Fruit fly (Drosophila melanogaster): ENCODE data around the gene Npc2d.
A peak's percentile ranks its signal among the peaks of the same experiment; 100 is the strongest.

The Npc2d gene

dm6 chr3R:10076665-10077064 lies 20.8 kb upstream of the Npc2d start (continued):
- no peak for TF ChIP-seq amos (GFP tag; IDR thresholded peaks at IDR 0.05; ENCODE audit: partially characterized antibody)
- TF ChIP-seq CG12659 (GFP tag; optimal IDR thresholded peaks at IDR 0.05) = peak; percentile 21
- TF ChIP-seq CG3163 (GFP tag; optimal IDR thresholded peaks at IDR 0.05) = no peak
- peak; percentile 37 for TF ChIP-seq Hmr (GFP tag; optimal IDR thresholded peaks at IDR 0.05)
- peak; percentile 17; the same call in 1 of the 2 replicates for TF ChIP-seq onecut (GFP tag; IDR thresholded peaks at IDR 0.05)
- no peak for TF ChIP-seq sd (tag; optimal IDR thresholded peaks at IDR 0.05)
- no peak for TF ChIP-seq ac (GFP tag; optimal IDR thresholded peaks at IDR 0.05)
- TF ChIP-seq CG15479 (GFP tag; optimal IDR thresholded peaks at IDR 0.05) = no peak
- no peak for TF ChIP-seq pita (GFP tag; optimal IDR thresholded peaks at IDR 0.05)
- peak; percentile 40; the same call in 1 of the 2 replicates for TF ChIP-seq Rfx (GFP tag; IDR thresholded peaks at IDR 0.05)
- TF ChIP-seq CG30020 (tag; optimal IDR thresholded peaks at IDR 0.05) = no peak
- peak in 1 of 2 experiments; percentile 13 for TF ChIP-seq dpn (GFP tag; optimal IDR thresholded peaks at IDR 0.05)
- TF ChIP-seq CG2202 (tag; optimal IDR thresholded peaks at IDR 0.05) = no peak
- TF ChIP-seq ftz-f1 (GFP tag; optimal IDR thresholded peaks at IDR 0.05) = no peak
- no peak for TF ChIP-seq Awh (GFP tag; IDR thresholded peaks at IDR 0.05)
- no peak for TF ChIP-seq CG7357 (GFP tag; IDR thresholded peaks at IDR 0.05)
- peak; percentile 100 for TF ChIP-seq CG15601 (tag; optimal IDR thresholded peaks at IDR 0.05)
- no peak for TF ChIP-seq Max (GFP tag; optimal IDR thresholded peaks at IDR 0.05)
- no peak for TF ChIP-seq CG13424 (tag; optimal IDR thresholded peaks at IDR 0.05)
- TF ChIP-seq wor (GFP tag; IDR thresholded peaks at IDR 0.05) = no peak
- peak; percentile 68 for TF ChIP-seq Med (GFP tag)
- no peak for TF ChIP-seq CG4707 (GFP tag; optimal IDR thresholded peaks at IDR 0.05)
- TF ChIP-seq nerfin-2 (GFP tag; IDR thresholded peaks at IDR 0.05; ENCODE audit: partially characterized antibody) = peak; percentile 7; the same call in 1 of the 2 replicates
- TF ChIP-seq CG33213 (GFP tag; optimal IDR thresholded peaks at IDR 0.05) = no peak
- TF ChIP-seq trem (tag; optimal IDR thresholded peaks at IDR 0.05) = peak; percentile 95
- no peak for TF ChIP-seq Nf-YC (tag; optimal IDR thresholded peaks at IDR 0.05)
- no peak for TF ChIP-seq da (GFP tag; optimal IDR thresholded peaks at IDR 0.05)
- TF ChIP-seq Myb (GFP tag; optimal IDR thresholded peaks at IDR 0.05) = peak; percentile 95
- TF ChIP-seq pfk (GFP tag; optimal IDR thresholded peaks at IDR 0.05) = no peak
- no peak for TF ChIP-seq CG1832 (GFP tag; optimal IDR thresholded peaks at IDR 0.05)
- TF ChIP-seq Bgb (GFP tag; IDR thresholded peaks at IDR 0.05; ENCODE audit: partially characterized antibody) = no peak
- TF ChIP-seq CG8359 (GFP tag; optimal IDR thresholded peaks at IDR 0.05; ENCODE audit: borderline replicate concordance) = no peak
- no peak for TF ChIP-seq row (GFP tag; IDR thresholded peaks at IDR 0.05)
- TF ChIP-seq CG9727 (GFP tag; optimal IDR thresholded peaks at IDR 0.05) = no peak
- TF ChIP-seq CG18262 (tag; optimal IDR thresholded peaks at IDR 0.05) = no peak
- TF ChIP-seq Antp (GFP tag; optimal IDR thresholded peaks at IDR 0.05) = no peak
- TF ChIP-seq dimm (GFP tag; IDR thresholded peaks at IDR 0.05) = no peak
- peak; percentile 6 for TF ChIP-seq CG2120 (GFP tag; optimal IDR thresholded peaks at IDR 0.05)
- TF ChIP-seq HmgZ (tag; optimal IDR thresholded peaks at IDR 0.05) = peak; percentile 28
- TF ChIP-seq CG7556 (GFP tag; optimal IDR thresholded peaks at IDR 0.05) = no peak
- peak; percentile 97 for TF ChIP-seq CG12769 (tag; optimal IDR thresholded peaks at IDR 0.05)
- TF ChIP-seq CG14441 (GFP tag; IDR thresholded peaks at IDR 0.05) = no peak
